Fruit fly (Drosophila melanogaster) whole organism, embryonic: Measurements from ENCODE around the gene CG31077.

ENCODE experiments used
- Aef1 ChIP-seq: fragments of 200-800 bp; sonication (Bioruptor generic); IDR thresholded peaks from 3 replicates; pipeline ENCODE4 v1.3.6; 2022; ENCODE audit warnings: missing biosample characterization, missing genetic modification characterization
- Atf6 ChIP-seq: fragments of 200-800 bp; sonication (Bioruptor generic); IDR thresholded peaks from 2 replicates; pipeline ENCODE4 v1.3.6; 2022; ENCODE audit warnings: missing biosample characterization, missing genetic modification characterization
- Blimp-1 ChIP-seq: fragments of 200-800 bp; sonication (Bioruptor generic); optimal IDR thresholded peaks from 3 replicates; lab custom pipeline; 2018; ENCODE audit warnings: missing biosample characterization, missing genetic modification characterization, mild to moderate bottlenecking, moderate library complexity, missing genetic modification reagents
- CG10321 ChIP-seq: fragments of 200-800 bp; sonication (Bioruptor generic); IDR thresholded peaks from 2 replicates; pipeline ENCODE4 v1.3.6; 2022; ENCODE audit warnings: missing biosample characterization, missing genetic modification characterization
- CG10979 ChIP-seq: fragments of 200-800 bp; sonication (Bioruptor generic); optimal IDR thresholded peaks from 2 replicates; lab custom pipeline; 2018; ENCODE audit warnings: missing biosample characterization, mild to moderate bottlenecking, missing genetic modification characterization, moderate library complexity
- CG12104 ChIP-seq: fragments of 200-800 bp; sonication (Bioruptor generic); optimal IDR thresholded peaks from 3 replicates; lab custom pipeline; 2016; ENCODE audit warnings: missing biosample characterization, missing genetic modification characterization
- CG12744 ChIP-seq: fragments of 200-800 bp; sonication (Bioruptor generic); optimal IDR thresholded peaks from 2 replicates; lab custom pipeline; 2016; ENCODE audit warnings: missing biosample characterization, missing genetic modification characterization
- CG14965 ChIP-seq: fragments of 200-800 bp; sonication (Bioruptor generic); optimal IDR thresholded peaks from 2 replicates; lab custom pipeline; 2016; ENCODE audit warnings: missing biosample characterization, missing genetic modification characterization, borderline replicate concordance
- CG15514 ChIP-seq: fragments of 200-800 bp; sonication (Bioruptor generic); optimal IDR thresholded peaks from 3 replicates; lab custom pipeline; 2017; ENCODE audit warnings: missing biosample characterization, missing genetic modification characterization, mild to moderate bottlenecking, moderate library complexity, missing genetic modification reagents
- CG1603 ChIP-seq: fragments of 200-800 bp; sonication (Bioruptor generic); optimal IDR thresholded peaks from 2 replicates; lab custom pipeline; 2019; ENCODE audit warnings: missing biosample characterization, mild to moderate bottlenecking, missing genetic modification characterization, moderate library complexity
- CG17186 ChIP-seq: fragments of 200-800 bp; sonication (Bioruptor generic); optimal IDR thresholded peaks from 3 replicates; lab custom pipeline; 2017; ENCODE audit warnings: missing biosample characterization, missing genetic modification reagents, missing genetic modification characterization
- CG18764 ChIP-seq: fragments of 200-800 bp; sonication (Bioruptor generic); optimal IDR thresholded peaks from 3 replicates; lab custom pipeline; 2016; ENCODE audit warnings: missing biosample characterization, missing genetic modification characterization
- CG30403 ChIP-seq: fragments of 200-800 bp; sonication (Bioruptor generic); optimal IDR thresholded peaks from 3 replicates; lab custom pipeline; 2016; ENCODE audit warnings: missing biosample characterization, missing genetic modification characterization
- CG42726 ChIP-seq: fragments of 200-800 bp; sonication (Bioruptor generic); IDR thresholded peaks from 2 replicates; pipeline ENCODE4 v1.3.6; 2022; ENCODE audit warnings: missing biosample characterization, missing genetic modification characterization; ENCODE audit not compliant: partially characterized antibody
- CG4617 ChIP-seq: fragments of 200-800 bp; sonication (Bioruptor generic); optimal IDR thresholded peaks from 3 replicates; lab custom pipeline; 2016; ENCODE audit warnings: missing biosample characterization, missing genetic modification characterization, borderline replicate concordance
- CG6689 ChIP-seq: fragments of 200-800 bp; sonication (Bioruptor generic); IDR thresholded peaks from 2 replicates; pipeline ENCODE4 v1.3.6; 2022; ENCODE audit warnings: missing biosample characterization, missing genetic modification characterization
- CG8765 ChIP-seq: fragments of 200-800 bp; sonication (Bioruptor generic); IDR thresholded peaks from 2 replicates; pipeline ENCODE4 v1.3.6; 2022; ENCODE audit warnings: missing biosample characterization, missing genetic modification characterization
- CG8924 ChIP-seq: fragments of 200-800 bp; optimal IDR thresholded peaks from 3 replicates; lab custom pipeline; 2019; ENCODE audit warnings: missing biosample characterization, mild to moderate bottlenecking, missing genetic modification characterization, moderate library complexity
- CoRest ChIP-seq: fragments of 200-800 bp; sonication (Bioruptor generic); optimal IDR thresholded peaks from 3 replicates; lab custom pipeline; 2018; ENCODE audit warnings: missing biosample characterization, mild to moderate bottlenecking, missing genetic modification characterization, moderate library complexity
- Deaf1 ChIP-seq: fragments of 200-800 bp; optimal IDR thresholded peaks from 3 replicates; lab custom pipeline; 2019; ENCODE audit warnings: missing biosample characterization, mild to moderate bottlenecking, missing genetic modification characterization, moderate library complexity
- Dp ChIP-seq: fragments of 200-800 bp; sonication (Bioruptor generic); optimal IDR thresholded peaks from 2 replicates; lab custom pipeline; 2018; ENCODE audit warnings: missing biosample characterization, mild to moderate bottlenecking, missing genetic modification characterization, moderate library complexity
- Fer3 ChIP-seq: fragments of 200-800 bp; sonication (Bioruptor generic); optimal IDR thresholded peaks from 2 replicates; lab custom pipeline; 2018; ENCODE audit warnings: missing biosample characterization, mild to moderate bottlenecking, missing genetic modification characterization, moderate library complexity
- HLH4C ChIP-seq: fragments of 200-800 bp; sonication (Bioruptor generic); IDR thresholded peaks from 3 replicates; pipeline ENCODE4 v1.3.6; 2022; ENCODE audit warnings: missing biosample characterization, missing genetic modification characterization; ENCODE audit not compliant: partially characterized antibody
- Lpt ChIP-seq: fragments of >200 bp; optimal IDR thresholded peaks from 2 replicates; lab custom pipeline; 2018; ENCODE audit warnings: missing biosample characterization, missing genetic modification characterization
- NC2α ChIP-seq: fragments of 200-800 bp; sonication (Bioruptor generic); optimal IDR thresholded peaks from 2 replicates; lab custom pipeline; 2016; ENCODE audit warnings: missing biosample characterization, missing genetic modification characterization
- PHDP ChIP-seq: fragments of 200-800 bp; sonication (Bioruptor generic); optimal IDR thresholded peaks from 3 replicates; lab custom pipeline; 2018; ENCODE audit warnings: missing biosample characterization, mild to moderate bottlenecking, missing genetic modification characterization, moderate library complexity
- Xrp1 ChIP-seq: fragments of 200-800 bp; sonication (Bioruptor generic); IDR thresholded peaks from 2 replicates; pipeline ENCODE4 v1.3.6; 2022; ENCODE audit warnings: missing biosample characterization, missing genetic modification characterization
- amos ChIP-seq: fragments of 200-800 bp; sonication (Bioruptor generic); IDR thresholded peaks from 2 replicates; pipeline ENCODE4 v1.3.6; 2022; ENCODE audit warnings: missing biosample characterization, missing genetic modification characterization; ENCODE audit not compliant: partially characterized antibody
- ase ChIP-seq: fragments of 200-800 bp; sonication (Bioruptor generic); IDR thresholded peaks from 3 replicates; pipeline ENCODE4 v1.3.6; 2022; ENCODE audit warnings: missing biosample characterization, missing genetic modification characterization
- az2 ChIP-seq: fragments of 200-800 bp; sonication (Bioruptor generic); optimal IDR thresholded peaks from 3 replicates; lab custom pipeline; 2016; ENCODE audit warnings: missing biosample characterization, missing genetic modification characterization
- bowl ChIP-seq: fragments of 200-800 bp; sonication (Bioruptor generic); IDR thresholded peaks from 2 replicates; pipeline ENCODE4 v1.3.6; 2022; ENCODE audit warnings: missing biosample characterization, missing genetic modification characterization
- chn ChIP-seq: fragments of 200-800 bp; sonication (Bioruptor generic); optimal IDR thresholded peaks from 2 replicates; lab custom pipeline; 2016; ENCODE audit warnings: missing biosample characterization, missing genetic modification characterization
- dan ChIP-seq: fragments of 200-800 bp; sonication (Bioruptor generic); IDR thresholded peaks from 2 replicates; pipeline ENCODE4 v1.3.6; 2022; ENCODE audit warnings: missing biosample characterization, missing genetic modification characterization
- exex ChIP-seq: fragments of 200-800 bp; sonication (Bioruptor generic); optimal IDR thresholded peaks from 4 replicates; lab custom pipeline; 2018; ENCODE audit warnings: missing biosample characterization, mild to moderate bottlenecking, missing genetic modification characterization, moderate library complexity
- gce ChIP-seq: fragments of 200-800 bp; sonication (Bioruptor generic); IDR thresholded peaks from 3 replicates; pipeline ENCODE4 v1.3.6; 2022; ENCODE audit warnings: missing biosample characterization, missing genetic modification characterization
- h ChIP-seq: fragments of >200 bp; optimal IDR thresholded peaks from 2 replicates; lab custom pipeline; 2017
- hb ChIP-seq: fragments of 200-800 bp; sonication (Bioruptor generic); IDR thresholded peaks from 3 replicates; pipeline ENCODE4 v1.3.6; 2022; ENCODE audit warnings: missing biosample characterization, missing genetic modification characterization; ENCODE audit not compliant: partially characterized antibody
- inv ChIP-seq: fragments of 200-800 bp; sonication (Bioruptor generic); IDR thresholded peaks from 2 replicates; pipeline ENCODE4 v1.3.6; 2022; ENCODE audit warnings: missing biosample characterization, missing genetic modification characterization; ENCODE audit not compliant: partially characterized antibody
- kay ChIP-seq: fragments of 200-800 bp; sonication (Bioruptor generic); optimal IDR thresholded peaks from 2 replicates; lab custom pipeline; 2016; ENCODE audit warnings: missing biosample characterization, missing genetic modification characterization
- kni ChIP-seq: fragments of 200-800 bp; sonication (Bioruptor generic); optimal IDR thresholded peaks from 3 replicates; lab custom pipeline; 2017; ENCODE audit warnings: mild to moderate bottlenecking, missing biosample characterization, missing genetic modification reagents, missing genetic modification characterization
- knrl ChIP-seq: fragments of 200-800 bp; sonication (Bioruptor generic); IDR thresholded peaks from 3 replicates; pipeline ENCODE4 v1.3.6; 2022; ENCODE audit warnings: missing biosample characterization, missing genetic modification characterization; ENCODE audit not compliant: partially characterized antibody
- nau ChIP-seq: fragments of 200-800 bp; sonication (Bioruptor generic); optimal IDR thresholded peaks from 3 replicates; lab custom pipeline; 2017; ENCODE audit warnings: missing biosample characterization, mild to moderate bottlenecking, missing genetic modification characterization, missing genetic modification reagents
- row ChIP-seq: fragments of 200-800 bp; sonication (Bioruptor generic); IDR thresholded peaks from 3 replicates; pipeline ENCODE4 v1.3.6; 2022; ENCODE audit warnings: missing biosample characterization, missing genetic modification characterization
- scrt ChIP-seq: fragments of 200-800 bp; sonication (Bioruptor generic); optimal IDR thresholded peaks from 2 replicates; lab custom pipeline; 2018; ENCODE audit warnings: missing biosample characterization, mild to moderate bottlenecking, missing genetic modification characterization, moderate library complexity
- stc ChIP-seq: fragments of 200-800 bp; sonication (Bioruptor generic); IDR thresholded peaks from 2 replicates; pipeline ENCODE4 v1.3.6; 2022; ENCODE audit warnings: missing biosample characterization, missing genetic modification characterization
- tup ChIP-seq: fragments of 200-800 bp; sonication (Bioruptor generic); optimal IDR thresholded peaks from 2 replicates; lab custom pipeline; 2016; ENCODE audit warnings: missing biosample characterization, mild to moderate bottlenecking, missing genetic modification characterization, moderate library complexity
- vfl ChIP-seq: fragments of 200-800 bp; sonication (Bioruptor generic); optimal IDR thresholded peaks from 2 replicates; lab custom pipeline; 2016; ENCODE audit warnings: missing biosample characterization, missing genetic modification characterization
- wek ChIP-seq: fragments of 200-800 bp; sonication (Bioruptor generic); optimal IDR thresholded peaks from 3 replicates; lab custom pipeline; 2018; ENCODE audit warnings: missing biosample characterization, mild to moderate bottlenecking, missing genetic modification characterization, moderate library complexity
- zen ChIP-seq: fragments of 200-800 bp; sonication (Bioruptor generic); optimal IDR thresholded peaks from 3 replicates; lab custom pipeline; 2018; ENCODE audit warnings: missing biosample characterization, mild to moderate bottlenecking, missing genetic modification characterization, moderate library complexity

CG31077 gene

DNA sequence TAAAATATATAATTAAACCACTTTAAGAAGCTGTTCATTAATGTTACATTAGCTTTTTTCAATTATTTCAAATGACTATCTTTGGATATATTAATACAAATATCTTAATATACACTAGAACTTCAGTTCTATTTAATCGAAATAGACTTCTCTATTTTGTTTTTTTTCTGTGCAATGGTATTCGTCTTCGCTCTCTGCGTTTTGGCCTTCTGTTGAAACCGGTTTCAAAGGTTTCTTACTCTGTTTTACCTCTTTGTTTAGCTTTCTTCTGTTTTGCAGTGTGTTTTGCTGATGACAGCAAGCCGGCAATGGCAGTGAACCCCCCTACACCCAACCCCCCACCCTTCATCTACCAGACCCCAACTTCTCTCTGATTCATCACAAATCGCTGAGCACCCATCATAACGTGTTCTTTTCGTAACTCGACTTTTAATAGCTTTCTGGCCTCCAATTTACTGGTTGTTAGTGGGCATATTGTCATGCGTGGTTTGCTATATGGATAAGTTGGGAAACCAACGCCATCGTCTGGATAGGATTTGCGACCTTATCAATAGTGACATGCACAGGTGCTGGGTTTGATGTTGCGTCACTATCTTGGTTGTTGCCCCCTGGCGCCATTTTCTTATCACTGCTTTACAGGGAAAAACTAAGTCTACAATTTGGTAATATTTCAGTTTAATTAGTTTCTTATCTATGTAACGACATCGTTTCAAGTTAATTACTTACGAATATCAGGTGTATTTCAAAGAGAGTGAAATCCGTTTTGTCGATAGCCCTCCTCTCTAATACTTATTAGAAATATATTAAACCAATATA lies 30.5 kb upstream of the CG31077 start (continued):
- TF ChIP-seq CG8924 (tag; lab: Kevin White, UChicago) (peak; percentile 33), chn (no peak), Blimp-1 (GFP tag; lab: Kevin White, UChicago) (peak; percentile 45), vfl (GFP tag; lab: Kevin White, UChicago) (no peak), h (lab: Kevin White, UChicago) (no peak), CG12744 (GFP tag; lab: Kevin White, UChicago) (no peak), NC2α (GFP tag; lab: Kevin White, UChicago) (no peak), Atf6 (GFP tag; lab: Robert Waterston, UW) (0 out of 2 replicates have a peak, but pooled peaks have one; percentile 32), HLH4C (no peak), stc (GFP tag; lab: Robert Waterston, UW) (no peak), CG18764 (no peak), Dp (GFP tag; lab: Kevin White, UChicago) (no peak), CG10321 (GFP tag; lab: Robert Waterston, UW) (no peak), CG42726 (no peak), zen (tag; lab: Kevin White, UChicago) (no peak), exex (tag; lab: Kevin White, UChicago) (peak; percentile 87), CG14965 (GFP tag; lab: Kevin White, UChicago) (no peak), CG10979 (tag; lab: Kevin White, UChicago) (peak; percentile 13), Lpt (no peak), knrl (no peak), inv (GFP tag; lab: Robert Waterston, UW) (no peak), Xrp1 (peak; percentile 43; the same call in 1 of the 2 replicates), gce (no peak), Fer3 (tag; lab: Kevin White, UChicago) (no peak), tup (GFP tag; lab: Kevin White, UChicago) (no peak), row (peak; percentile 55), hb (GFP tag; lab: Robert Waterston, UW) (no peak), az2 (GFP tag; lab: Kevin White, UChicago) (peak; percentile 17), CG15514 (GFP tag; lab: Kevin White, UChicago) (no peak), PHDP (tag; lab: Kevin White, UChicago) (peak; percentile 47), Aef1 (no peak), CG12104 (GFP tag; lab: Kevin White, UChicago) (no peak), dan (GFP tag; lab: Robert Waterston, UW) (no peak), bowl (GFP tag; lab: Robert Waterston, UW) (no peak), CG8765 (GFP tag; lab: Robert Waterston, UW) (no peak), CoRest (tag; lab: Kevin White, UChicago) (peak; percentile 51), CG30403 (GFP tag; lab: Kevin White, UChicago) (peak; percentile 24), ase (GFP tag; lab: Robert Waterston, UW) (no peak), kni (GFP tag; lab: Kevin White, UChicago) (no peak), CG4617 (GFP tag; lab: Kevin White, UChicago) (no peak), CG6689 (no peak), wek (GFP tag; lab: Kevin White, UChicago) (peak; percentile 33), CG17186 (GFP tag; lab: Kevin White, UChicago) (no peak), amos (GFP tag; lab: Robert Waterston, UW) (no peak), scrt (GFP tag; lab: Kevin White, UChicago) (no peak), Deaf1 (tag; lab: Kevin White, UChicago) (no peak), nau (GFP tag; lab: Kevin White, UChicago) (no peak), kay (GFP tag; lab: Kevin White, UChicago) (peak; percentile 20), CG1603 (tag; lab: Kevin White, UChicago) (no peak)
